Fruit fly (Drosophila melanogaster): ENCODE data around the gene lsn.

lsn gene

DNA sequence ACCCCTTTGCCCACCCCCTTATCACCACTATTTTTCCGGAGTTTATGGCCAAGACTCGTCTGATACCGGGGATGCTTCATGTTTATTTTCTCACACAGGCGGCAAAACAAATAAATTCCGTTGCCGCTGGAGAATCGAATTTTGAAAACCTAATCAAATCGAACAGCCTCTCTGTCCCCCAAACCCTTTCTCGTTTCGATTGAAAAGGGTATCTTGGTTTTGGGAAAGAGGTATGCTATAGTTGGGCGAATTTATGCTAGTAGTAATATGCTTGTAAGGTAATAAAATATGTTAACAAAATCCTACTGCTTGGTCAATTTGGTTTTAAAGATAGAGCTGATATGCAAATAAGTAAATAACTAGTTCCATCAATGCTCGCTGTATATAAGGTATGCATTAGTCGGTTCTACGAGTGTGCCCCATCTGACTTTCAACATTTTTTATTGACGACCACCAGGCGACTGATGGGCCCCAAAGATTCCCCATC is 36.9 kb upstream of the lsn start (continued):
- peak; percentile 29 for TF ChIP-seq CG12744 (GFP tag; optimal IDR thresholded peaks at IDR 0.05)
- no peak for TF ChIP-seq cas (GFP tag; IDR thresholded peaks at IDR 0.05)
- TF ChIP-seq CG2678 (tag; optimal IDR thresholded peaks at IDR 0.05): peak; percentile 67
- TF ChIP-seq CG18011 (GFP tag; optimal IDR thresholded peaks at IDR 0.05): no peak
- no peak for TF ChIP-seq NFAT (GFP tag; IDR thresholded peaks at IDR 0.05)
- TF ChIP-seq CG10321 (GFP tag; IDR thresholded peaks at IDR 0.05): no peak
- TF ChIP-seq Dbx (GFP tag; IDR thresholded peaks at IDR 0.05): no peak
- peak; percentile 79; the same call in 2 of the 3 replicates for TF ChIP-seq gce (GFP tag; IDR thresholded peaks at IDR 0.05)
- TF ChIP-seq CG8388 (GFP tag; optimal IDR thresholded peaks at IDR 0.05): peak; percentile 83
- peak in 1 of 3 experiments; percentile 92 for TF ChIP-seq lola (GFP tag; optimal IDR thresholded peaks at IDR 0.05)
- peak; percentile 41 for TF ChIP-seq CG8359 (GFP tag; optimal IDR thresholded peaks at IDR 0.05; ENCODE audit: borderline replicate concordance)
- TF ChIP-seq pan (optimal IDR thresholded peaks at IDR 0.05): peak in 1 of 2 experiments; percentile 12
- peak in 1 of 2 experiments; percentile 63 for TF ChIP-seq pan (GFP tag; optimal IDR thresholded peaks at IDR 0.05 in 1 of 2, IDR thresholded peaks at IDR 0.05 in 1 of 2)
- peak; percentile 46 for TF ChIP-seq CG1792 (GFP tag; optimal IDR thresholded peaks at IDR 0.05)
- TF ChIP-seq CG12219 (GFP tag; optimal IDR thresholded peaks at IDR 0.05): peak; percentile 70
- peak; percentile 21 for TF ChIP-seq org-1 (GFP tag; optimal IDR thresholded peaks at IDR 0.05)
- TF ChIP-seq nau (GFP tag; optimal IDR thresholded peaks at IDR 0.05): peak; percentile 26
- TF ChIP-seq Sry-δ (GFP tag; optimal IDR thresholded peaks at IDR 0.05): peak; percentile 14
- TF ChIP-seq HLH54F (GFP tag; optimal IDR thresholded peaks at IDR 0.05): peak; percentile 48
- TF ChIP-seq hkb (optimal IDR thresholded peaks at IDR 0.05): no peak
- peak; percentile 67 for TF ChIP-seq hkb (GFP tag; IDR thresholded peaks at IDR 0.05)
- peak; percentile 82 for TF ChIP-seq H15 (GFP tag; IDR thresholded peaks at IDR 0.05)
- peak; percentile 78 to 91 for TF ChIP-seq chif (GFP tag; optimal IDR thresholded peaks at IDR 0.05)
- TF ChIP-seq otp (GFP tag; IDR thresholded peaks at IDR 0.05): peak; percentile 88
- TF ChIP-seq emc (GFP tag; optimal IDR thresholded peaks at IDR 0.05): no peak
- peak; percentile 2 for TF ChIP-seq sima (GFP tag; optimal IDR thresholded peaks at IDR 0.05)
- TF ChIP-seq Bdp1 (GFP tag; optimal IDR thresholded peaks at IDR 0.05): peak; percentile 56
- TF ChIP-seq CG31441 (GFP tag; IDR thresholded peaks at IDR 0.05): peak; percentile 51; the same call in 1 of the 2 replicates
- no peak for TF ChIP-seq D (optimal IDR thresholded peaks at IDR 0.05)
- TF ChIP-seq D (GFP tag; optimal IDR thresholded peaks at IDR 0.05): peak; percentile 79
- TF ChIP-seq rib (GFP tag; IDR thresholded peaks at IDR 0.05): no peak
- TF ChIP-seq CG2129 (GFP tag; IDR thresholded peaks at IDR 0.05; ENCODE audit: partially characterized antibody): no peak
- peak; percentile 61 for TF ChIP-seq Rx (GFP tag; IDR thresholded peaks at IDR 0.05)
- no peak for TF ChIP-seq luna (GFP tag; optimal IDR thresholded peaks at IDR 0.05)
- TF ChIP-seq her (GFP tag; optimal IDR thresholded peaks at IDR 0.05): no peak
- TF ChIP-seq en (GFP tag; optimal IDR thresholded peaks at IDR 0.05): peak; percentile 37
- no peak for TF ChIP-seq CG7928 (GFP tag; optimal IDR thresholded peaks at IDR 0.05)
- no peak for TF ChIP-seq schlank (tag; optimal IDR thresholded peaks at IDR 0.05)
- no peak for TF ChIP-seq Ravus (GFP tag; IDR thresholded peaks at IDR 0.05)
- peak; percentile 72 for TF ChIP-seq CG4730 (GFP tag; IDR thresholded peaks at IDR 0.05)
- peak; percentile 65 for TF ChIP-seq CG17359 (tag; optimal IDR thresholded peaks at IDR 0.05)
- TF ChIP-seq CG9932 (GFP tag; IDR thresholded peaks at IDR 0.05): no peak
- 0 out of 2 replicates have a peak, but pooled peaks have one; percentile 15 for TF ChIP-seq sim (GFP tag; IDR thresholded peaks at IDR 0.05)
- TF ChIP-seq Kr (GFP tag; optimal IDR thresholded peaks at IDR 0.05): peak; percentile 87
- no peak for TF ChIP-seq run (tag; optimal IDR thresholded peaks at IDR 0.05)
- 0 out of 3 replicates have a peak, but pooled peaks have one; percentile 12 for TF ChIP-seq CG16813 (GFP tag; IDR thresholded peaks at IDR 0.05; ENCODE audit: partially characterized antibody)
- peak; percentile 6 for TF ChIP-seq Fer3 (tag; optimal IDR thresholded peaks at IDR 0.05)
- peak; percentile 33 for TF ChIP-seq salm (tag; optimal IDR thresholded peaks at IDR 0.05)
- no peak for TF ChIP-seq CG3281 (GFP tag; optimal IDR thresholded peaks at IDR 0.05)
- peak; percentile 70 for TF ChIP-seq tgo (GFP tag; IDR thresholded peaks at IDR 0.05)
- TF ChIP-seq exex (tag; optimal IDR thresholded peaks at IDR 0.05): no peak
